Fruit fly (Drosophila melanogaster) whole organism, embryonic: ENCODE results near the gene Rilpl.
A peak's percentile ranks its signal among the peaks of the same experiment; 100 is the strongest.

Experiments
- Adf1 ChIP-seq: fragments of 200-800 bp; sonication (Bioruptor generic); IDR thresholded peaks from 2 replicates; pipeline ENCODE4 v1.3.6; 2022; ENCODE audit warnings: missing biosample characterization, missing genetic modification characterization
- CG11560 ChIP-seq: fragments of 200-800 bp; sonication (Bioruptor generic); IDR thresholded peaks from 3 replicates; pipeline ENCODE4 v1.3.6; 2022; ENCODE audit warnings: missing biosample characterization, missing genetic modification characterization
- CG8388 ChIP-seq: fragments of 200-800 bp; sonication (Bioruptor generic); optimal IDR thresholded peaks from 2 replicates; lab custom pipeline; 2019; ENCODE audit warnings: missing biosample characterization, mild to moderate bottlenecking, missing genetic modification characterization, moderate library complexity
- Deaf1 ChIP-seq: fragments of 200-800 bp; optimal IDR thresholded peaks from 3 replicates; lab custom pipeline; 2019; ENCODE audit warnings: missing biosample characterization, mild to moderate bottlenecking, missing genetic modification characterization, moderate library complexity
- ERR ChIP-seq: fragments of 200-800 bp; sonication (Bioruptor generic); optimal IDR thresholded peaks from 2 replicates; lab custom pipeline; 2016; ENCODE audit warnings: missing biosample characterization, missing genetic modification characterization
- Ets65A ChIP-seq: fragments of 200-800 bp; sonication (Bioruptor generic); peaks from one replicate; lab custom pipeline; 2016; ENCODE audit warnings: missing biosample characterization, missing genetic modification characterization
- Hr39 ChIP-seq: fragments of >200 bp; optimal IDR thresholded peaks from 2 replicates; lab custom pipeline; 2017
- aop ChIP-seq: fragments of 200-800 bp; sonication (Bioruptor generic); IDR thresholded peaks from 2 replicates; pipeline ENCODE4 v1.3.6; 2022; ENCODE audit warnings: missing biosample characterization, missing genetic modification characterization
- chn ChIP-seq: fragments of 200-800 bp; sonication (Bioruptor generic); optimal IDR thresholded peaks from 2 replicates; lab custom pipeline; 2016; ENCODE audit warnings: missing biosample characterization, missing genetic modification characterization
- eve ChIP-seq, 2 experiments: fragments of >200 bp; optimal IDR thresholded peaks; 2 replicates each; lab custom pipeline; 2017; ENCODE audit warnings: missing biosample characterization in 2 of 2, missing genetic modification characterization in 2 of 2

Gene Rilpl

dm6 chrX:1411225-1411932 lies 18.5 kb downstream of the Rilpl start (continued):
- TF ChIP-seq CG8388 (GFP tag; lab: Kevin White, UChicago), result no peak
- TF ChIP-seq Adf1 (GFP tag; lab: Robert Waterston, UW), result peak; percentile 71
- TF ChIP-seq chn, result no peak
- TF ChIP-seq Deaf1 (tag; lab: Kevin White, UChicago), result peak; percentile 96
- TF ChIP-seq eve (GFP tag; optimal IDR thresholded peaks at IDR 0.05; lab: Kevin White, UChicago), result no peak
- TF ChIP-seq Ets65A (GFP tag; lab: Kevin White, UChicago), result peak; percentile 24

DNA sequence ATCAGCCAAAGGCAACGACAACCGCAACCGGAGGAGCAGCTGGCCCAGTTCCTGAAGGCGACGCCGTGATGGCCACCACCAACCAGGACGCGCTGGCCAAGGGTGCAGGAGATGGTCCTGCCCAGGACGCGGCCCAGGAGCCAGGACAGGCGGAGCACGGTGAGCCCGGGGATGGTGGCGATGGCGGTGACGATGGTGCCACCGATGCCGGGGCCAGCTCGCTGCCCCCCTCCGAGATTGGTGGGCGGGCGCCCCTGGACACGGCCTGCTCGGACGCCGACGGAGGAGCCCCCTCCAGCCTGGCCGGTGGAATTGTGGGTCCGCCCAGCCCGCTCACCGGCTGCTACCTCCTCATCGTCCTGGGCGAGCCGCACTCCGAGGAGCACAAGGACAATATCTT lies 21.4 kb downstream of the Rilpl start:
- TF ChIP-seq ERR (no peak), Hr39 (lab: Kevin White, UChicago) (peak; percentile 75), aop (no peak), CG11560 (tag; lab: Robert Waterston, UW) (no peak)
